Worm (Caenorhabditis elegans): Measurements from ENCODE around the gene clik-2.

DNA sequence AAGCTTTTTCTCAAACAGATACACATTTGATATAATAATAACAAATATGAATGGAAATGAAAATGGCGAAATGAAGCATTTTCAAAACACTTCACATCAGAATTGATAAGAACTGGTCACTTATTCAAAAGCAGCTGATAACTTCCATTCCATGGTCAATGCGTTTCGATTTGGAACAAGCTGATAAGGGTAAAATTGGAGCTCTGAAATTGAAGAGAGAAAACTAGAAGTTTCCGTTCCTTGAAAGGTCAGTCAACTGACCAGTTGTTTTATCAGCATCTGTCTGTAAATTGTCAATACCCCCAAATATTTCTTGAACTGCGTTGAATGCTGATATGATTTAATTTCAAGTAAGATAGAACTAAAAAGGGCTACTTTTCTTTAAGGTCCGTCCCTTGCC, 36.7 kb downstream of the clik-2 start:
- TF ChIP-seq ztf-29 (GFP tag; IDR thresholded peaks at IDR 0.05) (no peak), med-1 (GFP tag; optimal IDR thresholded peaks at IDR 0.05; ENCODE audit: insufficient read depth) (no peak), klf-2 (GFP tag; conservative IDR thresholded peaks at IDR 0.05) (no peak), flt-1 (GFP tag; IDR thresholded peaks at IDR 0.05) (no peak)

All from whole organism, midembryonic.